Comparison of ENCODE assay signal across 1 fruit fly cellular context in the genomic region with DNA sequence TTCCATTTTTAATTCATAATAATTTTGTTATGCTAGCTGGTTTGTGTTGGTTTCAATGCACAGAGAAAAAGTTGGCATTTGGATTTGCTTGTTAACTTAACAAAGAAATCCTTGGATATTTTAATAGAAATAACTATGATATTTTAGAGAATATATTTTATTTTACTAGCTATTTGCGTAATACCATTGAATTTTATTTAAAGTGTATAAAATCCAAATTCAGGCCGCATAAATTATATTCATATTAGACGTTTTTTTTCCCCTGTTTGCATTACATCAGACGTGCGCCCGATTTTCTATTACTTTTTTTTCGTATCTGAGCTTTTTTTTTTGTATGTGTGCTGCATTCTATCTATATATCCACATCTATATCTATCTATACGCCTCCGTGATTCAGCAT.
TF ChIP-seq lines count a peak whose summit lies in the region.

No protein-coding gene starts in this region.

TF ChIP-seq in whole organism, embryonic, 481 proteins besides CTCF, POLR2A, EP300 and RAD21 (continued from another document):
- TF ChIP-seq CG10431 (GFP tag; optimal IDR thresholded peaks at IDR 0.05; lab: Kevin White, UChicago), result no peak
- no peak for TF ChIP-seq crc (GFP tag; optimal IDR thresholded peaks at IDR 0.05; lab: Kevin White, UChicago)
- no peak for TF ChIP-seq Dbx (GFP tag; IDR thresholded peaks at IDR 0.05; lab: Robert Waterston, UW)
- TF ChIP-seq pan (optimal IDR thresholded peaks at IDR 0.05; lab: Kevin White, UChicago), result no peak
- peak in 1 of 2 experiments; percentile 43 for TF ChIP-seq pan (GFP tag; optimal IDR thresholded peaks at IDR 0.05 in 1 of 2, IDR thresholded peaks at IDR 0.05 in 1 of 2)
- no peak for TF ChIP-seq fd102C (GFP tag; optimal IDR thresholded peaks at IDR 0.05; lab: Kevin White, UChicago)
- peak; percentile 45 for TF ChIP-seq sens (GFP tag; lab: Kevin White, UChicago)
- no peak for TF ChIP-seq cad (GFP tag; optimal IDR thresholded peaks at IDR 0.05; lab: Kevin White, UChicago)
- no peak for TF ChIP-seq z (GFP tag; IDR thresholded peaks at IDR 0.05; lab: Robert Waterston, UW)
- peak; percentile 60 for TF ChIP-seq Sox102F (GFP tag; optimal IDR thresholded peaks at IDR 0.05; lab: Kevin White, UChicago)
- no peak for TF ChIP-seq bab2 (GFP tag; optimal IDR thresholded peaks at IDR 0.05; lab: Kevin White, UChicago)
- no peak for TF ChIP-seq CG17186 (GFP tag; optimal IDR thresholded peaks at IDR 0.05; lab: Kevin White, UChicago)
- no peak for TF ChIP-seq lola (GFP tag; optimal IDR thresholded peaks at IDR 0.05; lab: Kevin White, UChicago)
- TF ChIP-seq vvl (GFP tag; IDR thresholded peaks at IDR 0.05; lab: Robert Waterston, UW), result peak; percentile 40; the same call in 1 of the 2 replicates
- peak; percentile 32 for TF ChIP-seq CG7839 (tag; optimal IDR thresholded peaks at IDR 0.05; lab: Kevin White, UChicago)
- peak; percentile 39; the same call in 1 of the 2 replicates for TF ChIP-seq Ptx1 (GFP tag; IDR thresholded peaks at IDR 0.05; lab: Robert Waterston, UW)
- TF ChIP-seq sim (GFP tag; IDR thresholded peaks at IDR 0.05; lab: Robert Waterston, UW), result no peak
- no peak for TF ChIP-seq aop (GFP tag; IDR thresholded peaks at IDR 0.05; lab: Robert Waterston, UW)
- TF ChIP-seq vfl (GFP tag; optimal IDR thresholded peaks at IDR 0.05; lab: Kevin White, UChicago), result no peak
- peak; percentile 26 for TF ChIP-seq CG18262 (tag; optimal IDR thresholded peaks at IDR 0.05; lab: Kevin White, UChicago)
- TF ChIP-seq CG3847 (GFP tag; IDR thresholded peaks at IDR 0.05; lab: Robert Waterston, UW), result no peak
- TF ChIP-seq CG2678 (tag; optimal IDR thresholded peaks at IDR 0.05; lab: Kevin White, UChicago), result peak; percentile 41
- TF ChIP-seq Vsx1 (GFP tag; optimal IDR thresholded peaks at IDR 0.05; lab: Kevin White, UChicago), result no peak
- peak; percentile 5 for TF ChIP-seq Hr3 (GFP tag; optimal IDR thresholded peaks at IDR 0.05; lab: Kevin White, UChicago)
- peak in 1 of 2 experiments; percentile 21 for TF ChIP-seq Pdp1 (GFP tag; optimal IDR thresholded peaks at IDR 0.05; lab: Kevin White, UChicago)
- 0 out of 3 replicates have a peak, but pooled peaks have one; percentile 17 for TF ChIP-seq ci (GFP tag; IDR thresholded peaks at IDR 0.05; lab: Robert Waterston, UW)
- no peak; the same call in 1 of the 2 replicates for TF ChIP-seq CG17328 (GFP tag; IDR thresholded peaks at IDR 0.05; lab: Robert Waterston, UW)
- TF ChIP-seq odd (GFP tag; optimal IDR thresholded peaks at IDR 0.05; lab: Kevin White, UChicago), result no peak
- TF ChIP-seq B-H2 (GFP tag; optimal IDR thresholded peaks at IDR 0.05; lab: Kevin White, UChicago), result no peak
- peak in 1 of 2 experiments; percentile 30 for TF ChIP-seq bsh (GFP tag; optimal IDR thresholded peaks at IDR 0.05; lab: Kevin White, UChicago)
- peak; percentile 48 for TF ChIP-seq CG11504 (tag; optimal IDR thresholded peaks at IDR 0.05; lab: Kevin White, UChicago)
- no peak for TF ChIP-seq jumu (GFP tag; optimal IDR thresholded peaks at IDR 0.05; lab: Kevin White, UChicago)
- peak; percentile 32; the same call in 1 of the 2 replicates for TF ChIP-seq Xrp1 (GFP tag; IDR thresholded peaks at IDR 0.05; lab: Robert Waterston, UW)
- no peak for TF ChIP-seq gce (GFP tag; IDR thresholded peaks at IDR 0.05; lab: Robert Waterston, UW)
- no peak for TF ChIP-seq schlank (tag; optimal IDR thresholded peaks at IDR 0.05; lab: Kevin White, UChicago)
- no peak for TF ChIP-seq Aef1 (GFP tag; IDR thresholded peaks at IDR 0.05; lab: Robert Waterston, UW)
- no peak for TF ChIP-seq CG10147 (GFP tag; optimal IDR thresholded peaks at IDR 0.05; lab: Kevin White, UChicago)
- peak; percentile 12 for TF ChIP-seq Asciz (GFP tag; optimal IDR thresholded peaks at IDR 0.05; lab: Kevin White, UChicago)
- TF ChIP-seq Gsc (GFP tag; IDR thresholded peaks at IDR 0.05; lab: Robert Waterston, UW), result no peak
- no peak for TF ChIP-seq CG2116 (GFP tag; optimal IDR thresholded peaks at IDR 0.05; lab: Kevin White, UChicago)
- TF ChIP-seq CG18011 (GFP tag; optimal IDR thresholded peaks at IDR 0.05; lab: Kevin White, UChicago), result no peak
- no peak for TF ChIP-seq ems (GFP tag; optimal IDR thresholded peaks at IDR 0.05; lab: Kevin White, UChicago)
- TF ChIP-seq CG12071 (GFP tag; optimal IDR thresholded peaks at IDR 0.05; lab: Kevin White, UChicago), result no peak
- TF ChIP-seq CG7987 (GFP tag; optimal IDR thresholded peaks at IDR 0.05; lab: Kevin White, UChicago), result no peak
- peak in 1 of 2 experiments; percentile 54 for TF ChIP-seq Hr51 (GFP tag; optimal IDR thresholded peaks at IDR 0.05; lab: Kevin White, UChicago)
- TF ChIP-seq Lpt (GFP tag; optimal IDR thresholded peaks at IDR 0.05; lab: Kevin White, UChicago), result no peak
- TF ChIP-seq exex (tag; optimal IDR thresholded peaks at IDR 0.05; lab: Kevin White, UChicago), result no peak
- no peak for TF ChIP-seq dan (GFP tag; IDR thresholded peaks at IDR 0.05; lab: Robert Waterston, UW)
- no peak for TF ChIP-seq CG9215 (GFP tag; IDR thresholded peaks at IDR 0.05; lab: Robert Waterston, UW)
- no peak for TF ChIP-seq trem (tag; optimal IDR thresholded peaks at IDR 0.05; lab: Kevin White, UChicago)
- TF ChIP-seq CG32532 (GFP tag; IDR thresholded peaks at IDR 0.05; lab: Robert Waterston, UW), result no peak
- peak; percentile 12 for TF ChIP-seq CG1529 (GFP tag; optimal IDR thresholded peaks at IDR 0.05; lab: Kevin White, UChicago)
- no peak for TF ChIP-seq btn (GFP tag; optimal IDR thresholded peaks at IDR 0.05; lab: Kevin White, UChicago)
- TF ChIP-seq CG13624 (GFP tag; optimal IDR thresholded peaks at IDR 0.05; lab: Kevin White, UChicago), result no peak
- no peak for TF ChIP-seq Bgb (GFP tag; IDR thresholded peaks at IDR 0.05; lab: Robert Waterston, UW; ENCODE audit: partially characterized antibody)
- 0 out of 2 replicates have a peak, but pooled peaks have one; percentile 20 for TF ChIP-seq CG32772 (GFP tag; IDR thresholded peaks at IDR 0.05; lab: Robert Waterston, UW)
- peak; percentile 6 for TF ChIP-seq D19A (tag; optimal IDR thresholded peaks at IDR 0.05; lab: Kevin White, UChicago)
- no peak for TF ChIP-seq gsb-n (tag; optimal IDR thresholded peaks at IDR 0.05; lab: Kevin White, UChicago)
- no peak for TF ChIP-seq slbo (GFP tag; IDR thresholded peaks at IDR 0.05; lab: Robert Waterston, UW)
- TF ChIP-seq Ets65A (GFP tag; lab: Kevin White, UChicago), result no peak
- TF ChIP-seq Ssrp (tag; optimal IDR thresholded peaks at IDR 0.05; lab: Kevin White, UChicago), result peak; percentile 12
- TF ChIP-seq Blimp-1 (GFP tag; optimal IDR thresholded peaks at IDR 0.05; lab: Kevin White, UChicago), result peak; percentile 31
- TF ChIP-seq Optix (GFP tag; IDR thresholded peaks at IDR 0.05; lab: Robert Waterston, UW), result no peak
- no peak for TF ChIP-seq CG3838 (GFP tag; optimal IDR thresholded peaks at IDR 0.05; lab: Kevin White, UChicago)
- no peak for TF ChIP-seq CG3995 (GFP tag; optimal IDR thresholded peaks at IDR 0.05; lab: Kevin White, UChicago)
- no peak for TF ChIP-seq CG17912 (GFP tag; optimal IDR thresholded peaks at IDR 0.05; lab: Kevin White, UChicago)
- no peak for TF ChIP-seq HLHmδ (GFP tag; optimal IDR thresholded peaks at IDR 0.05; lab: Kevin White, UChicago)
- peak; percentile 12 for TF ChIP-seq fd96Cb (tag; optimal IDR thresholded peaks at IDR 0.05; lab: Kevin White, UChicago)
- TF ChIP-seq Nf-YC (tag; optimal IDR thresholded peaks at IDR 0.05; lab: Kevin White, UChicago), result no peak
- TF ChIP-seq bcd (GFP tag; optimal IDR thresholded peaks at IDR 0.05; lab: Kevin White, UChicago), result no peak
- TF ChIP-seq CG4424 (GFP tag; optimal IDR thresholded peaks at IDR 0.05; lab: Kevin White, UChicago), result no peak
- TF ChIP-seq ttk (GFP tag; IDR thresholded peaks at IDR 0.05; lab: Robert Waterston, UW), result no peak
- TF ChIP-seq CG18619 (GFP tag; optimal IDR thresholded peaks at IDR 0.05; lab: Kevin White, UChicago), result no peak
- peak; percentile 45; the same call in 2 of the 3 replicates for TF ChIP-seq CG17361 (GFP tag; IDR thresholded peaks at IDR 0.05; lab: Robert Waterston, UW)
- TF ChIP-seq dmrt99B (tag; optimal IDR thresholded peaks at IDR 0.05; lab: Kevin White, UChicago), result peak; percentile 54
- TF ChIP-seq MESR4 (GFP tag; optimal IDR thresholded peaks at IDR 0.05; lab: Kevin White, UChicago), result no peak
- no peak for TF ChIP-seq shn (GFP tag; optimal IDR thresholded peaks at IDR 0.05; lab: Kevin White, UChicago)
- no peak for TF ChIP-seq lov (optimal IDR thresholded peaks at IDR 0.05; lab: Kevin White, UChicago)
- TF ChIP-seq lov (GFP tag; IDR thresholded peaks at IDR 0.05; lab: Robert Waterston, UW), result no peak
- TF ChIP-seq CG12942 (GFP tag; optimal IDR thresholded peaks at IDR 0.05; lab: Kevin White, UChicago), result no peak
- TF ChIP-seq abd-A (tag; optimal IDR thresholded peaks at IDR 0.05; lab: Kevin White, UChicago), result no peak
- TF ChIP-seq pho (GFP tag; optimal IDR thresholded peaks at IDR 0.05; lab: Kevin White, UChicago), result no peak
- TF ChIP-seq pum (GFP tag; optimal IDR thresholded peaks at IDR 0.05; lab: Kevin White, UChicago), result no peak
- no peak for TF ChIP-seq Nf-YA (GFP tag; IDR thresholded peaks at IDR 0.05; lab: Robert Waterston, UW)
- TF ChIP-seq lmd (GFP tag; IDR thresholded peaks at IDR 0.05; lab: Robert Waterston, UW), result 0 out of 2 replicates have a peak, but pooled peaks have one; percentile 14
- TF ChIP-seq nmo (GFP tag; optimal IDR thresholded peaks at IDR 0.05; lab: Kevin White, UChicago), result no peak
- no peak for TF ChIP-seq crol (GFP tag; IDR thresholded peaks at IDR 0.05; lab: Robert Waterston, UW)
- TF ChIP-seq Xbp1 (GFP tag; optimal IDR thresholded peaks at IDR 0.05; lab: Kevin White, UChicago), result peak; percentile 9
- TF ChIP-seq CG1832 (GFP tag; optimal IDR thresholded peaks at IDR 0.05; lab: Kevin White, UChicago), result no peak
- no peak for TF ChIP-seq Sry-δ (GFP tag; optimal IDR thresholded peaks at IDR 0.05; lab: Kevin White, UChicago)
- TF ChIP-seq CG8388 (GFP tag; optimal IDR thresholded peaks at IDR 0.05; lab: Kevin White, UChicago), result no peak
- peak; percentile 17 for TF ChIP-seq grau (tag; optimal IDR thresholded peaks at IDR 0.05; lab: Kevin White, UChicago)
- TF ChIP-seq dm (GFP tag; optimal IDR thresholded peaks at IDR 0.05; lab: Kevin White, UChicago), result no peak
- TF ChIP-seq Rfx (GFP tag; IDR thresholded peaks at IDR 0.05; lab: Robert Waterston, UW), result peak; percentile 20; the same call in 1 of the 2 replicates
- TF ChIP-seq chn (GFP tag; optimal IDR thresholded peaks at IDR 0.05; lab: Kevin White, UChicago), result no peak
- TF ChIP-seq CG13424 (tag; optimal IDR thresholded peaks at IDR 0.05; lab: Kevin White, UChicago), result peak; percentile 33
- peak; percentile 47; the same call in 1 of the 2 replicates for TF ChIP-seq CG31441 (GFP tag; IDR thresholded peaks at IDR 0.05; lab: Robert Waterston, UW)
- no peak for TF ChIP-seq CG14667 (GFP tag; IDR thresholded peaks at IDR 0.05; lab: Robert Waterston, UW)
- no peak for TF ChIP-seq CG17385 (GFP tag; optimal IDR thresholded peaks at IDR 0.05; lab: Kevin White, UChicago)
- TF ChIP-seq Lhr (GFP tag; optimal IDR thresholded peaks at IDR 0.05; lab: Kevin White, UChicago), result no peak
- TF ChIP-seq tgo (GFP tag; IDR thresholded peaks at IDR 0.05; lab: Robert Waterston, UW), result peak; percentile 34; the same call in 2 of the 3 replicates
- TF ChIP-seq CG12659 (GFP tag; optimal IDR thresholded peaks at IDR 0.05; lab: Kevin White, UChicago), result peak; percentile 2
- TF ChIP-seq jigr1 (GFP tag; IDR thresholded peaks at IDR 0.05; lab: Robert Waterston, UW), result no peak
- no peak for TF ChIP-seq zfh2 (GFP tag; optimal IDR thresholded peaks at IDR 0.05; lab: Kevin White, UChicago)
- TF ChIP-seq CG17359 (tag; optimal IDR thresholded peaks at IDR 0.05; lab: Kevin White, UChicago), result peak; percentile 30
- TF ChIP-seq phol (tag; optimal IDR thresholded peaks at IDR 0.05; lab: Kevin White, UChicago), result peak; percentile 35
- TF ChIP-seq CG15514 (GFP tag; optimal IDR thresholded peaks at IDR 0.05; lab: Kevin White, UChicago), result no peak
- no peak; the same call in 2 of the 3 replicates for TF ChIP-seq sr (GFP tag; IDR thresholded peaks at IDR 0.05; lab: Robert Waterston, UW)
- TF ChIP-seq CG18476 (GFP tag; optimal IDR thresholded peaks at IDR 0.05; lab: Kevin White, UChicago), result no peak
- no peak for TF ChIP-seq CG6175 (GFP tag; IDR thresholded peaks at IDR 0.05; lab: Robert Waterston, UW)
- TF ChIP-seq GATAe (GFP tag; conservative IDR thresholded peaks at IDR 0.05; lab: Robert Waterston, UW), result no peak
- TF ChIP-seq Adf1 (GFP tag; IDR thresholded peaks at IDR 0.05; lab: Robert Waterston, UW), result no peak
- no peak for TF ChIP-seq CG12236 (GFP tag; optimal IDR thresholded peaks at IDR 0.05; lab: Kevin White, UChicago)
- TF ChIP-seq emc (GFP tag; optimal IDR thresholded peaks at IDR 0.05; lab: Kevin White, UChicago), result no peak
- TF ChIP-seq tna (GFP tag; IDR thresholded peaks at IDR 0.05; lab: Robert Waterston, UW; ENCODE audit: partially characterized antibody), result no peak
- no peak for TF ChIP-seq gsb (GFP tag; IDR thresholded peaks at IDR 0.05; lab: Robert Waterston, UW)
- TF ChIP-seq sisA (GFP tag; IDR thresholded peaks at IDR 0.05; lab: Robert Waterston, UW), result peak; percentile 13; the same call in 1 of the 2 replicates
- no peak for TF ChIP-seq ac (GFP tag; optimal IDR thresholded peaks at IDR 0.05; lab: Kevin White, UChicago)
- no peak for TF ChIP-seq mirr (GFP tag; optimal IDR thresholded peaks at IDR 0.05; lab: Kevin White, UChicago)
